Fruit fly (Drosophila melanogaster) S2 (cell line): ENCODE measurements around the gene CG5608.

ENCODE experiments used
- CG8478 ChIP-seq: fragments of >200 bp; optimal IDR thresholded peaks from 2 replicates; lab custom pipeline; 2018
- CTCF ChIP-seq, 2 experiments: fragments of >200 bp; optimal IDR thresholded peaks; 2 replicates each; lab custom pipeline; 2018

DNA sequence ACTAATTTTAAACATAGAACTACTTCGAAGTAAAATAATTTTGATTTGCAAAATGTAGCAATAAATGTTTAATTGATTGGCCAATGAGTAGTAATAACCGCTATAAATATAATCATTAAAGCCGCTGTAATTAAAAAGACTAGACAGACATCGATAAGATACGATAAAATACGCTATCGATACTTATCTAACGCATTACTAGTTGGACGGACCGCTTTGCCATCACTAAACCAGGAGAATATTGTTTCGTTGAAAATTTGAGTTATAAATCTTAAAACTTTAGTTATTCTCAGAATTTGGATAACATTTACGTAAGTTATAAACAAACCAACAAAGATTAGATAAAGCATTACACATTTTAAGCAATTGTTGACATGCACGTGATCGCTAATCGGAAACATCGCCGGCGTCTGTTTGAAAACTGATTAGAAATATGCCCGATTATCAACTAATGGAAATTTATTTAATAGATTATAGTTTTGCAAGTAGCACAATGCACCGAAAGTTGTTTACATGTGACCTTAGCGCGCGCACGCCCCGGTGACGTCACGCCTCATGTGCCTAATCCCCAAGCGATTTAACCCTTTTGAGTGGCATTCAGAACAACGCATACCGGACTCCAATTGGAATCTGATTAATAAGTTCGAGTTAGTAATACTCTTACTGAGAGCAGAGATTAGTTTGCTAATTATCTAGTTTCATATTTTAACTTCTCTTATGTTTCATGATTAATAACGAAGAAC, 25.5 kb downstream of the CG5608 start, which contains the start of gene Desat1:
- TF ChIP-seq CG8478 (lab: Kevin White, UChicago): no peak
- peak in 1 of 2 experiments; percentile 5 for TF ChIP-seq CTCF (optimal IDR thresholded peaks at IDR 0.05; lab: Kevin White, UChicago)
